Worm (Caenorhabditis elegans) whole organism, late embryonic: ENCODE data around the gene oac-48.

Experiments used
- ceh-31 ChIP-seq: sonication (generic microtip); optimal IDR thresholded peaks from 2 replicates; lab custom pipeline; 2016; ENCODE audit warnings: missing genetic modification characterization, missing compliant biosample characterization
- sox-4 ChIP-seq: sonication (generic microtip); optimal IDR thresholded peaks from 2 replicates; lab custom pipeline; 2017; ENCODE audit warnings: mild to moderate bottlenecking, missing genetic modification characterization, inconsistent platforms, missing compliant biosample characterization

DNA sequence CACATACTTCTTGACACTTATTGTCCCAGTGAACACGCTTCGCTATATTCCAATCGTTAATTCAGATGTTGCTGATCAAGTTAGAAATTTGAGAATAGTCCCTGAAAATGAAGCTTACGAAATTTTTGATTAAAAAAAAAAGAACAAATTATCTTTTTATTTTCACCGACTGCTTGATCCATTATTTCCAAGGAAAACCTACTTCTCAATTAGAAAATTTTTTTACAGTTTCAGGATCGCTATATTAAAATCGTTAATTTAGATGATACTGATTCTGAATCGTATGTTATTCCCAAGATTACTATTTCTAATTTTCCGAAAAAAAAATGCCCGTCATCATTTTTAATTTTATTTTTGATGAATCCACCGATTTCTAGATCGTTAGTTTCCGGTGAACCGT, 25.0 kb downstream of the oac-48 start, which contains the start of gene T23G4.127:
- no peak for TF ChIP-seq sox-4 (tag; lab: Kevin White, UChicago)
- no peak for TF ChIP-seq ceh-31 (tag; lab: Kevin White, UChicago)
